Fruit fly (Drosophila melanogaster): ENCODE measurements around the gene CG5510.

The CG5510 gene

DNA sequence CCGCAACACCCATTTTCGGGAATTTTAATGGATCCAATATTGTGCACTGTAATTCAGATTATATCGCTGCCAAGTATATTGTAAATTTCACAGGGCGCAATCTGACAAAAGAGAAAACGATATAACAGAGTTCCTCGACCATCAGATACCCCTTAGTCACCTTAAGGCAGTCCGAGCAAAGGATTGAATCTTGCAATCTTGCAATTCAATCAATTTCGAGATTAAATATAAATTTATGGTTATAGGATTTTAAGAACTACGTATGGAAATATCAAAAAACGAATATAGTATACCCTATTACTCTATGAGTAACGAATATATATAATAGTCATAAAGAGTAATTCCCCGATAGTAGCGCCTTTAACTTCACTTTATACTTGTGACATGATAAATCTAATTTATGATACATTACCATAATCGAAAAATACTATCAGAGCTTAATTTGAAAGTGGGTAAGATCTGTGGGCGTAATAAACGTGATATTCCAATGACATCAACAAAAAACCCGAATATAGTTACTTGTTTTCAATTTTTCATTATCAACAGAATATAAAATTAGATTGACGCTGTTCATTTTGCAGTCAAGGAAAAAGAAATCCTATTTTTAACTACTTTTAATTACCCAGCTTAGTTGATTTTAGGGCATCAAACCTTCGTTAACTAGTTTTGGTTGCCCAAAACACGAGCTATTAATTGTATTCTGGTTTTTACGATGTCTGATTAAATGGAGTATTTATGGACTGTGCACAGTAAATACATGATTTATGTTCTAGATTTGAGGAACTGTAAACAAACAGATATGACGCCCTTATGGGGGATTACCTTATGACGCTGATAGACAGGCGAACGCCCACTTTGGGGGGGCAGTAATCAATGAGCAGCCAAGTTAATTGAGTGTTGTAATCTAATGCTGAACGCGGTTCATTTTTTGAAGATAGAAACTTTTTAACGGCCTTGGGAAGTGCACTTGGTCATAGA lies 30.6 kb downstream of the CG5510 start:
- no peak for TF ChIP-seq CG33017 (tag; optimal IDR thresholded peaks at IDR 0.05)
- TF ChIP-seq cic (GFP tag; optimal IDR thresholded peaks at IDR 0.05): peak; percentile 54

DNA sequence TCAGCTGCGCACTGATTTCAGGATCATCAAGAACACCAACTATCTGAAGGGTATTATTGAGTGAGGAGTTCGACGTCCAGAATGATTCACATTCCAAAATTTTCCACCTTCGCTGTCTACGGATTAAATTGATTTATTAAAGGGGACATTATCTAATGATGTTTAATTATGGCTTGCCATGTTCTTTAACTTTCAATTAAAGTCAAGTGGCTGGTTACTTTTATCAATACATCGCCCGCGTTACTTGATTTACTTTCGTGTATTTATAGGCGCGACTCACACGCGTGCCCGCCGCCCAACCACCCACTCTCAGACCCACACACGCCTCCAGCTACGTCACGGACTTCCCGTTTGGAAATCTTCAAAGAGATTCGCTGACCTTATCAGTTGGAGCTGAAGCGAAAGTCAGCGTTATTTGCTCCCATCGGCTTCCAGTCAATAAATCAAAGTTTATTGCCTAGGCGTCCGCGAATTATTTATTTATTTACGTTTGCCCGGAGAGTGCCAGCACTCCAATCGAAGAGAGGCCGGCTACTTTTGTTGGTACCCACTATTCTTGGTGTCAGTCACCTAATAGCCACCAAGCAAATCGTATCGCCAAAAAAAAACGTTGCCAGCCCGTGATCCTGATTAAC lies 31.9 kb downstream of the CG5510 start, which contains the start of gene Npc2f:
Gene Npc2f, plus strand, starts transcription at position 585 of the 635 bp plus-strand sequence.
- TF ChIP-seq cic (GFP tag; optimal IDR thresholded peaks at IDR 0.05) (peak; percentile 15), kay (GFP tag; ENCODE audit: borderline replicate concordance) (peak; percentile 4), CG12768 (GFP tag; optimal IDR thresholded peaks at IDR 0.05) (peak; percentile 1), Mnt (GFP tag; optimal IDR thresholded peaks at IDR 0.05) (no peak)

dm6 chr3R:24134580-24134979 lies 34.8 kb downstream of the CG5510 start, which contains the start of gene Sec10:
Gene Sec10 (plus strand): TSS chr3R:24134831.
- TF ChIP-seq bab1 (GFP tag; optimal IDR thresholded peaks at IDR 0.05) (peak; percentile 58), toe (GFP tag; optimal IDR thresholded peaks at IDR 0.05) (no peak), CG7101 (tag; optimal IDR thresholded peaks at IDR 0.05) (peak; percentile 23), CG33017 (tag; optimal IDR thresholded peaks at IDR 0.05) (peak; percentile 7), Mnt (GFP tag; optimal IDR thresholded peaks at IDR 0.05) (no peak)

DNA sequence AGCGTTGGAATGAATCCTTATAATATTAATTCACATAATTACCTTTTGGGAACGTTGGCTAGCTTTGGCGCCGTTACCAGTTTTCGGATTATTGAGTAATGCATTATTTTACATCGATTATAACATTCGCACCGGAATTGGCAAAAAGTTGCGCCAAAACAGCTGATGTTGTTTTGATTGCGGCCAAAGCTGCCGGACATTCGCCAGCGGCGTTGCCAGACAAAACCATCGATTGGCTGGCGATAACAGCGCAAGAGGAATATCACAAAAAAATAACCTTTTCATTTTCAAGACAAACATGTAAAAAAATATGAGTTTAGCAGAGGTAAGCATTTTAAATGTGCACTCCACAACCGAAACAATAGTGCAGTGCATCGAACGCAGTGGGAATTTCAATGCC lies 39.3 kb downstream of the CG5510 start, which contains the start of the genes GatB and Tsc1:
Gene GatB, minus strand, starts transcription at position 176 of the 400 bp plus-strand sequence.
Gene Tsc1, plus strand, starts transcription at position 228 of the 400 bp plus-strand sequence.
- TF ChIP-seq bab1 (GFP tag; optimal IDR thresholded peaks at IDR 0.05) (peak; percentile 62), CG7045 (GFP tag; optimal IDR thresholded peaks at IDR 0.05) (no peak), toe (GFP tag; optimal IDR thresholded peaks at IDR 0.05) (no peak), Crg-1 (GFP tag; optimal IDR thresholded peaks at IDR 0.05) (no peak), tj (GFP tag; optimal IDR thresholded peaks at IDR 0.05) (peak; percentile 21), CG11617 (GFP tag; optimal IDR thresholded peaks at IDR 0.05) (no peak), CG7101 (tag; optimal IDR thresholded peaks at IDR 0.05) (no peak), ovo (GFP tag; optimal IDR thresholded peaks at IDR 0.05) (no peak), CG12768 (GFP tag; optimal IDR thresholded peaks at IDR 0.05) (no peak), CG14711 (tag; optimal IDR thresholded peaks at IDR 0.05) (no peak), Mnt (GFP tag; optimal IDR thresholded peaks at IDR 0.05) (no peak), CG33017 (tag; optimal IDR thresholded peaks at IDR 0.05) (no peak), pad (GFP tag; optimal IDR thresholded peaks at IDR 0.05) (no peak), cic (GFP tag; optimal IDR thresholded peaks at IDR 0.05) (peak; percentile 14), kay (GFP tag; ENCODE audit: borderline replicate concordance) (no peak)

- no peak for TF ChIP-seq CG33017 (tag; optimal IDR thresholded peaks at IDR 0.05)
- no peak for TF ChIP-seq Mnt (GFP tag; optimal IDR thresholded peaks at IDR 0.05)
- TF ChIP-seq CG1620 (GFP tag; optimal IDR thresholded peaks at IDR 0.05): no peak
- TF ChIP-seq ovo (GFP tag; optimal IDR thresholded peaks at IDR 0.05): no peak
- no peak for TF ChIP-seq CG11617 (GFP tag; optimal IDR thresholded peaks at IDR 0.05)
- TF ChIP-seq Clk (GFP tag; optimal IDR thresholded peaks at IDR 0.05): no peak
- TF ChIP-seq Crg-1 (GFP tag; optimal IDR thresholded peaks at IDR 0.05): no peak
- no peak for TF ChIP-seq bab1 (GFP tag; optimal IDR thresholded peaks at IDR 0.05)
- no peak for TF ChIP-seq kay (GFP tag; ENCODE audit: borderline replicate concordance)
- no peak for TF ChIP-seq tj (GFP tag; optimal IDR thresholded peaks at IDR 0.05)
- TF ChIP-seq cic (GFP tag; optimal IDR thresholded peaks at IDR 0.05): no peak
- TF ChIP-seq CG7101 (tag; optimal IDR thresholded peaks at IDR 0.05): no peak
- no peak for TF ChIP-seq pad (GFP tag; optimal IDR thresholded peaks at IDR 0.05)
- TF ChIP-seq toe (GFP tag; optimal IDR thresholded peaks at IDR 0.05): no peak
- TF ChIP-seq CG7045 (GFP tag; optimal IDR thresholded peaks at IDR 0.05): no peak
- no peak for TF ChIP-seq cnc (optimal IDR thresholded peaks at IDR 0.05)
- TF ChIP-seq CG12768 (GFP tag; optimal IDR thresholded peaks at IDR 0.05): no peak
Observed at dm6 chr3R:24122369-24122768, 47.0 kb downstream of the CG5510 start.

dm6 chr3R:24121669-24122068 lies 47.7 kb downstream of the CG5510 start:
- no peak for TF ChIP-seq CG33017 (tag; optimal IDR thresholded peaks at IDR 0.05)
- no peak for TF ChIP-seq CG7045 (GFP tag; optimal IDR thresholded peaks at IDR 0.05)
- TF ChIP-seq toe (GFP tag; optimal IDR thresholded peaks at IDR 0.05): no peak
- TF ChIP-seq CG12768 (GFP tag; optimal IDR thresholded peaks at IDR 0.05): no peak
- no peak for TF ChIP-seq tj (GFP tag; optimal IDR thresholded peaks at IDR 0.05)
- TF ChIP-seq Crg-1 (GFP tag; optimal IDR thresholded peaks at IDR 0.05): no peak
- no peak for TF ChIP-seq pad (GFP tag; optimal IDR thresholded peaks at IDR 0.05)
- TF ChIP-seq ovo (GFP tag; optimal IDR thresholded peaks at IDR 0.05): no peak
- TF ChIP-seq CG1620 (GFP tag; optimal IDR thresholded peaks at IDR 0.05): no peak
- TF ChIP-seq cic (GFP tag; optimal IDR thresholded peaks at IDR 0.05): no peak
- no peak for TF ChIP-seq bab1 (GFP tag; optimal IDR thresholded peaks at IDR 0.05)
- TF ChIP-seq CG14711 (tag; optimal IDR thresholded peaks at IDR 0.05): no peak
- TF ChIP-seq CG7101 (tag; optimal IDR thresholded peaks at IDR 0.05): no peak
- TF ChIP-seq cnc (optimal IDR thresholded peaks at IDR 0.05): no peak
- no peak for TF ChIP-seq Clk (GFP tag; optimal IDR thresholded peaks at IDR 0.05)
- TF ChIP-seq kay (GFP tag; ENCODE audit: borderline replicate concordance): no peak
- no peak for TF ChIP-seq Mnt (GFP tag; optimal IDR thresholded peaks at IDR 0.05)

Measured in whole organism, adult.